Worm (Caenorhabditis elegans) whole organism, early embryonic: ENCODE measurements around the gene srsy-2.

Experiments used
- B0310.2 ChIP-seq: sonication (generic microtip); optimal IDR thresholded peaks from 2 replicates; lab custom pipeline; 2016; ENCODE audit warnings: mild to moderate bottlenecking, missing genetic modification characterization, missing compliant biosample characterization
- F13C5.2 ChIP-seq: sonication (generic microtip); optimal IDR thresholded peaks from 2 replicates; lab custom pipeline; 2017; ENCODE audit warnings: mild to moderate bottlenecking, missing genetic modification characterization, inconsistent platforms, missing compliant biosample characterization
- aly-1 ChIP-seq: sonication (generic microtip); optimal IDR thresholded peaks from 2 replicates; lab custom pipeline; 2016; ENCODE audit warnings: missing genetic modification characterization, missing compliant biosample characterization
- ama-1 ChIP-seq: fragments of 150-350 bp; optimal IDR thresholded peaks from 2 replicates; lab custom pipeline; 2014
- ceh-13 ChIP-seq: fragments of 200-800 bp; sonication (Bioruptor generic); optimal IDR thresholded peaks from 2 replicates; lab custom pipeline; 2018; ENCODE audit warnings: mild to moderate bottlenecking, missing genetic modification characterization, missing compliant biosample characterization
- ceh-36 ChIP-seq: sonication (generic microtip); optimal IDR thresholded peaks from 2 replicates; lab custom pipeline; 2016; ENCODE audit warnings: missing genetic modification characterization, inconsistent platforms, missing compliant biosample characterization
- ets-7 ChIP-seq: sonication (generic microtip); optimal IDR thresholded peaks from 2 replicates; lab custom pipeline; 2016; ENCODE audit warnings: missing genotype, missing genetic modification characterization, missing compliant biosample characterization
- flt-1 ChIP-seq: fragments of 200-800 bp; sonication (Bioruptor generic); IDR thresholded peaks from 2 replicates; pipeline ENCODE4 v1.3.6; 2022; ENCODE audit warnings: missing genetic modification characterization, missing compliant biosample characterization
- hmbx-1 ChIP-seq: sonication (generic microtip); optimal IDR thresholded peaks from 2 replicates; lab custom pipeline; 2016; ENCODE audit warnings: mild to moderate bottlenecking, missing genetic modification characterization, missing compliant biosample characterization
- hmg-4 ChIP-seq: fragments of 200-800 bp; sonication (Bioruptor generic); optimal IDR thresholded peaks from 2 replicates; lab custom pipeline; 2018; ENCODE audit warnings: mild to moderate bottlenecking, missing genetic modification characterization, missing compliant biosample characterization
- hnd-1 ChIP-seq: sonication (generic microtip); optimal IDR thresholded peaks from 2 replicates; lab custom pipeline; 2016; ENCODE audit warnings: missing genetic modification characterization, missing compliant biosample characterization
- pes-1 ChIP-seq: fragments of 200-800 bp; sonication (Bioruptor generic); IDR thresholded peaks from 2 replicates; pipeline ENCODE4 v1.3.6; 2022; ENCODE audit warnings: missing genetic modification reagents, missing genetic modification characterization, missing compliant biosample characterization
- scrt-1 ChIP-seq: fragments of 200-800 bp; sonication (Bioruptor generic); IDR thresholded peaks from 2 replicates; pipeline ENCODE4 v1.3.6; 2022; ENCODE audit warnings: missing genetic modification characterization, missing compliant biosample characterization
- sea-1 ChIP-seq: fragments of 200-800 bp; sonication (Bioruptor generic); conservative IDR thresholded peaks from 2 replicates; pipeline ENCODE4 v1.3.6; 2022; ENCODE audit warnings: missing genetic modification characterization, missing compliant biosample characterization
- tbx-11 ChIP-seq: fragments of 200-800 bp; sonication (Bioruptor generic); IDR thresholded peaks from 2 replicates; pipeline ENCODE4 v1.3.6; 2022; ENCODE audit warnings: missing genetic modification characterization, missing compliant biosample characterization
- tbx-37 ChIP-seq: fragments of 200-800 bp; sonication (Bioruptor generic); conservative IDR thresholded peaks from 2 replicates; pipeline ENCODE4 v1.3.6; 2022; ENCODE audit warnings: missing genetic modification reagents, missing genetic modification characterization, missing compliant biosample characterization
- tra-4 ChIP-seq: sonication (generic microtip); optimal IDR thresholded peaks from 2 replicates; lab custom pipeline; 2017; ENCODE audit warnings: missing genetic modification characterization, missing compliant biosample characterization

srsy-2 gene

ce11 chrII:6180552-6180951 is 46.3 kb downstream of the srsy-2 start:
- TF ChIP-seq ceh-13 (GFP tag; lab: Kevin White, UChicago) (no peak), tbx-11 (GFP tag; lab: Robert Waterston, UW) (no peak), sea-1 (no peak), scrt-1 (GFP tag; lab: Robert Waterston, UW) (no peak), hmg-4 (GFP tag; lab: Kevin White, UChicago) (no peak), hnd-1 (tag; lab: Kevin White, UChicago) (no peak)

- TF ChIP-seq flt-1 (no peak), hmg-4 (GFP tag; lab: Kevin White, UChicago) (no peak), aly-1 (tag; lab: Kevin White, UChicago) (no peak), ama-1 (no peak), pes-1 (GFP tag; lab: Robert Waterston, UW) (no peak), ets-7 (tag; lab: Kevin White, UChicago) (no peak), F13C5.2 (tag; lab: Kevin White, UChicago) (no peak), ceh-13 (GFP tag; lab: Kevin White, UChicago) (no peak), hmbx-1 (no peak), hnd-1 (tag; lab: Kevin White, UChicago) (no peak), tra-4 (tag; lab: Kevin White, UChicago) (no peak), B0310.2 (tag; lab: Kevin White, UChicago) (no peak), scrt-1 (GFP tag; lab: Robert Waterston, UW) (no peak)
These were observed 47.4 kb downstream of the srsy-2 start, which contains the start of gene F40H3.1 for ce11 chrII:6179531-6179930. Gene F40H3.1, plus strand, starts transcription at chrII:6179831.

DNA sequence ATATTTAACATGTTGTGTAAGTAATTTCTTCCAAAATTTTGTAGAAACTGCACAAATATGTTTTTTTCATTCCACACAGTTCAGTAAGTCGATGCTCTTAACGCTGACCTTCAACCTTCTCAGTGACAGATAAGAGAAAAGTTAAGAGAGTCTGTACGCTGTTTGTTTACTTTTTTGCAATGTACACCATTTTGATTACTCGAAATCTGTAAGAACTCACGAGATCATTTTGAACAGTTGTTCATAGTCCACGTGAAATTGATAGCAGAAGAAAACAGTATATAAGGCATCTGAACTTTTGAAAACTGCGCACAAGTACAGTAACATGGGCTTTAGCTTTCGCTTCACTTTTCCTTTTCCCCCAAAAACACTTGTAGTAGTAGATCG is 48.2 kb downstream of the srsy-2 start:
- no peak for TF ChIP-seq tbx-37 (GFP tag; lab: Robert Waterston, UW)
- TF ChIP-seq ceh-13 (GFP tag; lab: Kevin White, UChicago) = no peak
- no peak for TF ChIP-seq B0310.2 (tag; lab: Kevin White, UChicago)
- no peak for TF ChIP-seq hnd-1 (tag; lab: Kevin White, UChicago)
- TF ChIP-seq tra-4 (tag; lab: Kevin White, UChicago) = no peak
- no peak for TF ChIP-seq ceh-36 (tag; lab: Kevin White, UChicago)
- no peak for TF ChIP-seq flt-1
- no peak for TF ChIP-seq pes-1 (GFP tag; lab: Robert Waterston, UW)
- no peak for TF ChIP-seq sea-1
- TF ChIP-seq scrt-1 (GFP tag; lab: Robert Waterston, UW) = no peak
- no peak for TF ChIP-seq hmbx-1
- no peak for TF ChIP-seq F13C5.2 (tag; lab: Kevin White, UChicago)
- no peak for TF ChIP-seq hmg-4 (GFP tag; lab: Kevin White, UChicago)
- no peak for TF ChIP-seq aly-1 (tag; lab: Kevin White, UChicago)
- no peak for TF ChIP-seq tbx-11 (GFP tag; lab: Robert Waterston, UW)
- no peak for TF ChIP-seq ets-7 (tag; lab: Kevin White, UChicago)
- no peak for TF ChIP-seq ama-1

- TF ChIP-seq ama-1 (no peak), scrt-1 (GFP tag; lab: Robert Waterston, UW) (no peak), tbx-37 (GFP tag; lab: Robert Waterston, UW) (no peak), hmbx-1 (no peak), sea-1 (no peak), F13C5.2 (tag; lab: Kevin White, UChicago) (no peak), pes-1 (GFP tag; lab: Robert Waterston, UW) (no peak), aly-1 (tag; lab: Kevin White, UChicago) (no peak), tbx-11 (GFP tag; lab: Robert Waterston, UW) (no peak), flt-1 (no peak), hnd-1 (tag; lab: Kevin White, UChicago) (no peak), B0310.2 (tag; lab: Kevin White, UChicago) (no peak), tra-4 (tag; lab: Kevin White, UChicago) (no peak), ceh-36 (tag; lab: Kevin White, UChicago) (no peak), ceh-13 (GFP tag; lab: Kevin White, UChicago) (no peak)
These were observed 48.7 kb downstream of the srsy-2 start for ce11 chrII:6177975-6178742.

- TF ChIP-seq pes-1 (GFP tag; lab: Robert Waterston, UW) (no peak), scrt-1 (GFP tag; lab: Robert Waterston, UW) (no peak)
These were observed 50.6 kb downstream of the srsy-2 start for ce11 chrII:6176154-6176897.

ce11 chrII:6175027-6175426 is 51.9 kb downstream of the srsy-2 start:
- TF ChIP-seq hnd-1 (tag; lab: Kevin White, UChicago) = no peak
- TF ChIP-seq ets-7 (tag; lab: Kevin White, UChicago) = no peak
- TF ChIP-seq tbx-37 (GFP tag; lab: Robert Waterston, UW) = no peak
- TF ChIP-seq sea-1 = no peak
- no peak for TF ChIP-seq tra-4 (tag; lab: Kevin White, UChicago)
- no peak for TF ChIP-seq ceh-36 (tag; lab: Kevin White, UChicago)
- no peak for TF ChIP-seq B0310.2 (tag; lab: Kevin White, UChicago)
- no peak for TF ChIP-seq ama-1
- TF ChIP-seq hmbx-1 = no peak
- no peak for TF ChIP-seq pes-1 (GFP tag; lab: Robert Waterston, UW)
